Fruit fly (Drosophila melanogaster) whole organism, wandering third instar larva: ENCODE results near the gene Octbeta2R.

Experiments
- Abd-B ChIP-seq: fragments of >200 bp; optimal IDR thresholded peaks from 2 replicates; lab custom pipeline; 2017; ENCODE audit warnings: missing biosample characterization, missing genetic modification characterization
- Jra ChIP-seq: sonication (Bioruptor generic); optimal IDR thresholded peaks from 2 replicates; lab custom pipeline; 2016; ENCODE audit warnings: missing biosample characterization, missing genetic modification characterization
- OdsH ChIP-seq: fragments of 200-800 bp; sonication (Bioruptor generic); optimal IDR thresholded peaks from 2 replicates; lab custom pipeline; 2016; ENCODE audit warnings: missing biosample characterization, mild to moderate bottlenecking, missing genetic modification characterization
- psq ChIP-seq: fragments of 200-800 bp; sonication (Bioruptor generic); optimal IDR thresholded peaks from 3 replicates; lab custom pipeline; 2017; ENCODE audit warnings: missing biosample characterization, mild to moderate bottlenecking, missing genetic modification characterization, moderate library complexity
- rgr ChIP-seq: fragments of 200-800 bp; sonication (Bioruptor generic); optimal IDR thresholded peaks from 3 replicates; lab custom pipeline; 2016; ENCODE audit warnings: missing biosample characterization, mild to moderate bottlenecking, missing genetic modification characterization
- usp ChIP-seq: fragments of >200 bp; optimal IDR thresholded peaks from 2 replicates; lab custom pipeline; 2017; ENCODE audit warnings: missing biosample characterization, missing genetic modification characterization

dm6 chr3R:12542947-12543346 is 52.6 kb downstream of the Octbeta2R start:
- TF ChIP-seq psq (GFP tag; lab: Kevin White, UChicago) (no peak), Jra (GFP tag; lab: Kevin White, UChicago) (no peak), rgr (GFP tag; lab: Kevin White, UChicago) (no peak), usp (GFP tag; lab: Kevin White, UChicago) (no peak), OdsH (GFP tag; lab: Kevin White, UChicago) (no peak), Abd-B (no peak)
